Worm (Caenorhabditis elegans): Measurements from ENCODE around the gene emc-3.
A peak's percentile ranks its signal among the peaks of the same experiment; 100 is the strongest.

emc-3 gene

ce11 chrIV:13381823-13382222, at the start of gene emc-3:
Gene emc-3, minus strand, starts transcription at chrIV:13381923.
- no peak for TF ChIP-seq pag-3 (tag; optimal IDR thresholded peaks at IDR 0.05; ENCODE audit: borderline replicate concordance, insufficient read depth)
- no peak for TF ChIP-seq C16A3.4 (tag; optimal IDR thresholded peaks at IDR 0.05)
- TF ChIP-seq mep-1 (tag; optimal IDR thresholded peaks at IDR 0.05): no peak
- no peak for TF ChIP-seq pqm-1 (tag; optimal IDR thresholded peaks at IDR 0.05)
- no peak for TF ChIP-seq unc-62 (GFP tag; optimal IDR thresholded peaks at IDR 0.05)

- TF ChIP-seq lin-13 (GFP tag; optimal IDR thresholded peaks at IDR 0.05) (peak; percentile 28), dsc-1 (tag; optimal IDR thresholded peaks at IDR 0.05) (peak; percentile 23), isw-1 (GFP tag; IDR thresholded peaks at IDR 0.05) (peak; percentile 42; the same call in 1 of the 2 replicates), snpc-4 (tag; optimal IDR thresholded peaks at IDR 0.05) (peak; percentile 50), swsn-7 (tag; optimal IDR thresholded peaks at IDR 0.05) (peak; percentile 20), tbx-2 (tag; optimal IDR thresholded peaks at IDR 0.05) (peak; percentile 11), nhr-19 (GFP tag; conservative IDR thresholded peaks at IDR 0.05) (peak; percentile 66), efl-1 (optimal IDR thresholded peaks at IDR 0.05) (peak in 1 of 2 experiments; percentile 0), efl-1 (GFP tag; optimal IDR thresholded peaks at IDR 0.05 in 1 of 2) (peak in 1 of 2 experiments; percentile 65), grh-1 (GFP tag; IDR thresholded peaks at IDR 0.05) (0 out of 2 replicates have a peak, but pooled peaks have one; percentile 26), nhr-47 (tag; optimal IDR thresholded peaks at IDR 0.05) (peak; percentile 57)
Observed at ce11 chrIV:13430137-13430536, 48.4 kb upstream of the emc-3 start.

- TF ChIP-seq nhr-76 (tag; optimal IDR thresholded peaks at IDR 0.05) (no peak), nhr-20 (tag; optimal IDR thresholded peaks at IDR 0.05) (no peak), efl-3 (GFP tag; optimal IDR thresholded peaks at IDR 0.05) (no peak), hlh-17 (GFP tag; optimal IDR thresholded peaks at IDR 0.05; ENCODE audit: borderline replicate concordance) (no peak), ama-1 (optimal IDR thresholded peaks at IDR 0.05) (no peak), nhr-47 (tag; optimal IDR thresholded peaks at IDR 0.05) (no peak), mef-2 (tag; optimal IDR thresholded peaks at IDR 0.05) (no peak), swsn-7 (tag; optimal IDR thresholded peaks at IDR 0.05) (no peak), mep-1 (tag; optimal IDR thresholded peaks at IDR 0.05) (no peak), unc-130 (tag; optimal IDR thresholded peaks at IDR 0.05) (no peak), lin-15B (tag; optimal IDR thresholded peaks at IDR 0.05) (no peak), zip-4 (GFP tag; optimal IDR thresholded peaks at IDR 0.05) (no peak), sox-4 (tag; optimal IDR thresholded peaks at IDR 0.05) (no peak), sptf-1 (tag; optimal IDR thresholded peaks at IDR 0.05) (no peak), C04F5.9 (tag; optimal IDR thresholded peaks at IDR 0.05) (no peak)
Observed at ce11 chrIV:13429240-13429639, 47.5 kb upstream of the emc-3 start, which contains the start of gene K09B11.4. Gene K09B11.4, plus strand, starts transcription at chrIV:13429540.

- TF ChIP-seq nhr-12 (tag; optimal IDR thresholded peaks at IDR 0.05) (no peak), egl-27 (tag; optimal IDR thresholded peaks at IDR 0.05) (no peak)
Observed at ce11 chrIV:13422200-13422599, 40.5 kb upstream of the emc-3 start, which contains the start of gene nol-9. Gene nol-9, plus strand, starts transcription at chrIV:13422500.

- TF ChIP-seq mab-9 (GFP tag; IDR thresholded peaks at IDR 0.05) (no peak), nhr-12 (tag; optimal IDR thresholded peaks at IDR 0.05) (no peak), swsn-7 (tag; optimal IDR thresholded peaks at IDR 0.05) (no peak), dpl-1 (GFP tag; optimal IDR thresholded peaks at IDR 0.05) (peak in 1 of 3 experiments; percentile 31), alr-1 (tag; optimal IDR thresholded peaks at IDR 0.05; ENCODE audit: borderline replicate concordance) (no peak), lin-35 (GFP tag; optimal IDR thresholded peaks at IDR 0.05) (peak in 1 of 2 experiments; percentile 24), lsy-2 (tag; optimal IDR thresholded peaks at IDR 0.05) (peak in 1 of 2 experiments; percentile 26), nhr-76 (tag; optimal IDR thresholded peaks at IDR 0.05) (no peak), zip-4 (GFP tag; optimal IDR thresholded peaks at IDR 0.05) (no peak), efl-1 (optimal IDR thresholded peaks at IDR 0.05) (no peak), efl-1 (GFP tag; optimal IDR thresholded peaks at IDR 0.05 in 1 of 2) (peak in 1 of 2 experiments; percentile 5), fkh-10 (GFP tag; optimal IDR thresholded peaks at IDR 0.05) (no peak), ceh-8 (GFP tag; optimal IDR thresholded peaks at IDR 0.05) (no peak), rnt-1 (tag; optimal IDR thresholded peaks at IDR 0.05) (no peak), ceh-82 (tag; optimal IDR thresholded peaks at IDR 0.05) (no peak), nhr-71 (tag; optimal IDR thresholded peaks at IDR 0.05) (no peak), unc-86 (tag; optimal IDR thresholded peaks at IDR 0.05) (no peak), lin-15B (tag; optimal IDR thresholded peaks at IDR 0.05) (no peak), unc-130 (tag; optimal IDR thresholded peaks at IDR 0.05) (no peak), mep-1 (tag; optimal IDR thresholded peaks at IDR 0.05) (peak; percentile 32), C34B4.2 (tag; optimal IDR thresholded peaks at IDR 0.05) (no peak), blmp-1 (tag; optimal IDR thresholded peaks at IDR 0.05) (peak; percentile 27), ces-1 (GFP tag; optimal IDR thresholded peaks at IDR 0.05) (no peak)
Observed at ce11 chrIV:13415739-13416271, 34.1 kb upstream of the emc-3 start, which contains the start of the genes pik-1 and aptf-2. Gene pik-1, plus strand, starts transcription at chrIV:13416041. Gene aptf-2, minus strand, starts transcription at chrIV:13416051.

Data from whole organism, L1 larva.